Fruit fly (Drosophila melanogaster): ENCODE results near the gene Hecw.

dm6 chrX:9598106-9598505 lies 10.6 kb upstream of the Hecw start:
- TF ChIP-seq CG8478 (optimal IDR thresholded peaks at IDR 0.05) = no peak
- TF ChIP-seq EcR (GFP tag; optimal IDR thresholded peaks at IDR 0.05) = no peak
- TF ChIP-seq psq (optimal IDR thresholded peaks at IDR 0.05) = no peak
- no peak for TF ChIP-seq usp (GFP tag; optimal IDR thresholded peaks at IDR 0.05)
